Worm (Caenorhabditis elegans) whole organism, dauer: ENCODE measurements around the gene K07F5.16.
"Not testable (repeated sequence)": the region's sequence is repeated elsewhere in the genome, so short reads cannot be mapped to it uniquely, and the experiment has no call there.

Experiments used
- unc-62 ChIP-seq: sonication (generic microtip); optimal IDR thresholded peaks from 2 replicates; lab custom pipeline; 2017; ENCODE audit warnings: missing biosample characterization, missing genetic modification reagents, missing genetic modification characterization

Gene K07F5.16

ce11 chrIV:9863817-9864216 lies at the start of gene K07F5.16:
Gene K07F5.16 (plus strand): TSS chrIV:9864117.
- TF ChIP-seq unc-62 = no peak

- no peak for TF ChIP-seq unc-62
These were observed 48.5 kb upstream of the K07F5.16 start, which contains the start of gene egl-20 for ce11 chrIV:9815432-9815831. Gene egl-20 (minus strand): TSS chrIV:9815532.

ce11 chrIV:9821621-9822020 lies 42.3 kb upstream of the K07F5.16 start, which contains the start of gene col-123:
Gene col-123 (plus strand): TSS chrIV:9821921.
- TF ChIP-seq unc-62 = no peak

- TF ChIP-seq unc-62 = no peak
These were observed 41.3 kb upstream of the K07F5.16 start for ce11 chrIV:9822585-9822984.

ce11 chrIV:9824480-9824879 lies 39.4 kb upstream of the K07F5.16 start, which contains the start of gene catp-6:
Gene catp-6 (minus strand): TSS chrIV:9824580.
- TF ChIP-seq unc-62 = no peak

ce11 chrIV:9825196-9825744 lies 38.6 kb upstream of the K07F5.16 start, which contains the start of gene mtr-4:
Gene mtr-4 (plus strand): TSS chrIV:9825694.
- TF ChIP-seq unc-62 = no peak

ce11 chrIV:9832586-9832985 lies 31.3 kb upstream of the K07F5.16 start, which contains the start of gene kin-21:
Gene kin-21 (plus strand): TSS chrIV:9832886.
- TF ChIP-seq unc-62 = no peak

ce11 chrIV:9833337-9833736 lies 30.6 kb upstream of the K07F5.16 start:
- no peak for TF ChIP-seq unc-62

ce11 chrIV:9836317-9836716 lies 27.6 kb upstream of the K07F5.16 start, which contains the start of gene msp-81:
Gene msp-81 (minus strand): TSS chrIV:9836417.
- no peak for TF ChIP-seq unc-62

ce11 chrIV:9837349-9837748 lies 26.6 kb upstream of the K07F5.16 start, which contains the start of gene msp-10:
Gene msp-10 (plus strand): TSS chrIV:9837649.
- not testable (repeated sequence) for TF ChIP-seq unc-62

ce11 chrIV:9840984-9841590 lies 22.8 kb upstream of the K07F5.16 start, which contains the start of the genes kin-24 and msp-56:
Gene kin-24 (minus strand): TSS chrIV:9841084.
Gene msp-56 (plus strand): TSS chrIV:9841540.
- no peak for TF ChIP-seq unc-62

ce11 chrIV:9842071-9842470 lies 21.8 kb upstream of the K07F5.16 start, which contains the start of gene K07F5.17:
Gene K07F5.17 (plus strand): TSS chrIV:9842371.
- no peak for TF ChIP-seq unc-62

ce11 chrIV:9843760-9844159 lies 20.2 kb upstream of the K07F5.16 start, which contains the start of gene nspd-2:
Gene nspd-2 (plus strand): TSS chrIV:9844060.
- TF ChIP-seq unc-62 = no peak

- no peak for TF ChIP-seq unc-62
These were observed 17.3 kb upstream of the K07F5.16 start, which contains the start of gene K07F5.6 for ce11 chrIV:9846574-9846973. Gene K07F5.6 (minus strand): TSS chrIV:9846674.

- no peak for TF ChIP-seq unc-62
These were observed 15.8 kb upstream of the K07F5.16 start, which contains the start of gene K07F5.7 for ce11 chrIV:9848075-9848474. Gene K07F5.7 (minus strand): TSS chrIV:9848175.

ce11 chrIV:9849624-9850023 lies 14.3 kb upstream of the K07F5.16 start, which contains the start of gene K07F5.8:
Gene K07F5.8 (minus strand): TSS chrIV:9849724.
- TF ChIP-seq unc-62 = no peak

ce11 chrIV:9850931-9851330 lies 13.0 kb upstream of the K07F5.16 start, which contains the start of gene ssp-10:
Gene ssp-10 (minus strand): TSS chrIV:9851031.
- TF ChIP-seq unc-62 = no peak
